Worm (Caenorhabditis elegans): ENCODE results near the gene C06H5.6.
A peak's percentile ranks its signal among the peaks of the same experiment; 100 is the strongest.
"Not testable (repeated sequence)": the region's sequence is repeated elsewhere in the genome, so short reads cannot be mapped to it uniquely, and the experiment has no call there.

C06H5.6 gene

ce11 chrV:17888939-17889338, at the start of gene C06H5.6:
C06H5.6 (minus strand) TSS chrV:17888984.
- no peak for TF ChIP-seq R02D3.7 (tag; optimal IDR thresholded peaks at IDR 0.05)
- TF ChIP-seq snpc-4 (tag; optimal IDR thresholded peaks at IDR 0.05): no peak
- no peak for TF ChIP-seq elt-3 (tag; optimal IDR thresholded peaks at IDR 0.05)
- peak; percentile 16 for TF ChIP-seq pqm-1 (tag; optimal IDR thresholded peaks at IDR 0.05)
- TF ChIP-seq fos-1 (tag; optimal IDR thresholded peaks at IDR 0.05): no peak
- TF ChIP-seq elt-2 (tag; optimal IDR thresholded peaks at IDR 0.05): peak; percentile 73

DNA sequence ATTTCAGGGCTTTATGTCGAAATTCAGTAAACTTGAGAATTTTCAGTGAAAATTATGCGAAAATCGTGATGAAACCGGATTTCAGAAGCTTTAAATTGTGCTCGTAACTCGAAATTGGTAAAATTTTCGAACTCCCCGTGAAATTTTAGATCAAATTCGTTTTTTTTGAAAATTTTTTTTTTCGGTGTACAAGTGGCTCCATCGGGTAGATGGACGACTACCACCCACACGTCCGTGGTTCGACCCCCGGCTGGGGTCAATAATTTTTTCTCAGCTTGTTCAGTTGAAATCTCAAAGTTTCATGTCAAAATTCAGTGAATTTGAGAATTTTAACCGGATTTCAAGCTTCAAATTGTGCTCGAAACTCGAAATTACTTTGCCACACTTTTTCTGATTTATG, 47.1 kb upstream of the C06H5.6 start:
- TF ChIP-seq nhr-76 (tag; optimal IDR thresholded peaks at IDR 0.05) (no peak), hmg-11 (tag; optimal IDR thresholded peaks at IDR 0.05) (no peak)

ce11 chrV:17931795-17932194, 43.0 kb upstream of the C06H5.6 start:
- no peak for TF ChIP-seq fos-1 (tag; optimal IDR thresholded peaks at IDR 0.05)
- TF ChIP-seq nhr-12 (tag; optimal IDR thresholded peaks at IDR 0.05): no peak
- no peak for TF ChIP-seq nhr-28 (tag; optimal IDR thresholded peaks at IDR 0.05)
- TF ChIP-seq skn-1 (tag; optimal IDR thresholded peaks at IDR 0.05): no peak
- no peak for TF ChIP-seq nhr-67 (tag; optimal IDR thresholded peaks at IDR 0.05)
- no peak for TF ChIP-seq nhr-23 (tag; optimal IDR thresholded peaks at IDR 0.05)
- TF ChIP-seq nhr-76 (tag; optimal IDR thresholded peaks at IDR 0.05): no peak
- no peak for TF ChIP-seq hmg-11 (tag; optimal IDR thresholded peaks at IDR 0.05)
- no peak for TF ChIP-seq pqm-1 (tag; optimal IDR thresholded peaks at IDR 0.05)
- no peak for TF ChIP-seq tbx-2 (tag; optimal IDR thresholded peaks at IDR 0.05)
- TF ChIP-seq fkh-2 (tag; optimal IDR thresholded peaks at IDR 0.05): no peak
- no peak for TF ChIP-seq mdl-1 (tag; optimal IDR thresholded peaks at IDR 0.05)
- no peak for TF ChIP-seq jun-1 (tag; optimal IDR thresholded peaks at IDR 0.05)
- no peak for TF ChIP-seq aly-2 (tag; optimal IDR thresholded peaks at IDR 0.05)
- TF ChIP-seq elt-2 (tag; optimal IDR thresholded peaks at IDR 0.05): no peak
- TF ChIP-seq nfya-1 (tag; optimal IDR thresholded peaks at IDR 0.05; ENCODE audit: insufficient read depth): no peak
- TF ChIP-seq nhr-11 (tag; optimal IDR thresholded peaks at IDR 0.05): no peak
- no peak for TF ChIP-seq ama-1 (optimal IDR thresholded peaks at IDR 0.05)

DNA sequence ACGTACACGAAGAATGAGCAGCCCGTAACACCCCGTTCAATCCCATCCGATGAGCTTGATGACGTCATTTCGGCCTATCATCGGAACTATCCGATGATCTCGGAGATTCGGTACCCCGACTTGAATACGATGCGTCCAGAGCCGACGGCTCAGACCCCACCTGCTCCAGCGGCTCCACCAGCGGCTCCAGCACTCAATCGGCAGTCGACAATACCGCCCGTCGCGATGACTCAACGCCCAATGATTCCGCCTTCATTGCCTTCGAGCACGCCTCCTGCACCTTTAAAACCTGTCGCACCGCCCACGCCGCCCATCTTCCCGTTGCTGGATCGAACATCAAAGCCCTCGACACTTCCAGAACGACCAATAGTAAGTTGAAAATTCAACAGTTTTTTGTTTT, 39.3 kb upstream of the C06H5.6 start:
- no peak for TF ChIP-seq nhr-23 (tag; optimal IDR thresholded peaks at IDR 0.05)
- TF ChIP-seq nhr-11 (tag; optimal IDR thresholded peaks at IDR 0.05): no peak
- no peak for TF ChIP-seq nhr-43 (tag; optimal IDR thresholded peaks at IDR 0.05; ENCODE audit: poor library complexity, severe bottlenecking)
- TF ChIP-seq nhr-76 (tag; optimal IDR thresholded peaks at IDR 0.05): no peak
- no peak for TF ChIP-seq zag-1 (tag; optimal IDR thresholded peaks at IDR 0.05)
- TF ChIP-seq unc-62 (GFP tag; optimal IDR thresholded peaks at IDR 0.05): no peak
- no peak for TF ChIP-seq ceh-9 (tag; optimal IDR thresholded peaks at IDR 0.05)
- TF ChIP-seq unc-39 (tag; optimal IDR thresholded peaks at IDR 0.05): no peak
- TF ChIP-seq nhr-237 (tag; optimal IDR thresholded peaks at IDR 0.05): no peak
- no peak for TF ChIP-seq fkh-10 (GFP tag; optimal IDR thresholded peaks at IDR 0.05)
- TF ChIP-seq elt-2 (tag; optimal IDR thresholded peaks at IDR 0.05): no peak
- no peak for TF ChIP-seq mdl-1 (tag; optimal IDR thresholded peaks at IDR 0.05)
- no peak for TF ChIP-seq tbx-2 (tag; optimal IDR thresholded peaks at IDR 0.05)
- TF ChIP-seq nhr-25 (tag; optimal IDR thresholded peaks at IDR 0.05): no peak
- TF ChIP-seq eor-1 (tag; optimal IDR thresholded peaks at IDR 0.05): no peak
- no peak for TF ChIP-seq nhr-67 (tag; optimal IDR thresholded peaks at IDR 0.05)
- no peak for TF ChIP-seq jun-1 (tag; optimal IDR thresholded peaks at IDR 0.05)
- no peak for TF ChIP-seq fos-1 (tag; optimal IDR thresholded peaks at IDR 0.05)
- no peak for TF ChIP-seq fkh-2 (tag; optimal IDR thresholded peaks at IDR 0.05)
- TF ChIP-seq R02D3.7 (tag; optimal IDR thresholded peaks at IDR 0.05): no peak

ce11 chrV:17924095-17925000, 35.6 kb upstream of the C06H5.6 start, which contains the start of gene usp-50:
usp-50 (plus strand) TSS chrV:17924916.
- TF ChIP-seq nhr-11, lin-39, zag-1 (tag; optimal IDR thresholded peaks at IDR 0.05): not testable (repeated sequence)

All from whole organism, L3 larva.